Fruit fly (Drosophila melanogaster): ENCODE data around the gene Rnf11.

The Rnf11 gene

dm6 chr4:314672-315266, at the start of gene Rnf11:
Rnf11 (plus strand) TSS chr4:314923.
- no peak for TF ChIP-seq Scr (GFP tag; IDR thresholded peaks at IDR 0.05; ENCODE audit: partially characterized antibody)
- TF ChIP-seq CG10654 (GFP tag; optimal IDR thresholded peaks at IDR 0.05) = no peak
- no peak for TF ChIP-seq CG14860 (GFP tag; IDR thresholded peaks at IDR 0.05; ENCODE audit: partially characterized antibody)
- no peak for TF ChIP-seq pb (GFP tag; optimal IDR thresholded peaks at IDR 0.05)
- no peak for TF ChIP-seq Eip74EF (GFP tag; optimal IDR thresholded peaks at IDR 0.05)
- TF ChIP-seq Lpt (GFP tag; optimal IDR thresholded peaks at IDR 0.05) = no peak
- TF ChIP-seq MESR4 (GFP tag; optimal IDR thresholded peaks at IDR 0.05) = peak; percentile 20
- no peak for TF ChIP-seq Dad (GFP tag; optimal IDR thresholded peaks at IDR 0.05)
- TF ChIP-seq CG12236 (GFP tag; optimal IDR thresholded peaks at IDR 0.05) = no peak
- TF ChIP-seq Xbp1 (GFP tag; optimal IDR thresholded peaks at IDR 0.05) = peak; percentile 24
- peak; percentile 50 for TF ChIP-seq CG2116 (GFP tag; optimal IDR thresholded peaks at IDR 0.05)
- TF ChIP-seq CG3995 (GFP tag; optimal IDR thresholded peaks at IDR 0.05) = peak; percentile 45
- TF ChIP-seq Doc3 (GFP tag; IDR thresholded peaks at IDR 0.05; ENCODE audit: partially characterized antibody) = no peak
- no peak for TF ChIP-seq CG11398 (GFP tag; optimal IDR thresholded peaks at IDR 0.05)
- TF ChIP-seq Atf3 (GFP tag; optimal IDR thresholded peaks at IDR 0.05) = no peak
- TF ChIP-seq Hr39 (optimal IDR thresholded peaks at IDR 0.05) = no peak
- no peak for TF ChIP-seq Ravus (GFP tag; IDR thresholded peaks at IDR 0.05)
- TF ChIP-seq Ets65A (GFP tag) = peak; percentile 25
- no peak for TF ChIP-seq Tbp (GFP tag; optimal IDR thresholded peaks at IDR 0.05)
- no peak for TF ChIP-seq CG12071 (GFP tag; optimal IDR thresholded peaks at IDR 0.05)
- TF ChIP-seq Lhr (GFP tag; optimal IDR thresholded peaks at IDR 0.05) = peak; percentile 38
- peak; percentile 59 for TF ChIP-seq nmo (GFP tag; optimal IDR thresholded peaks at IDR 0.05)
- TF ChIP-seq CG4617 (GFP tag; optimal IDR thresholded peaks at IDR 0.05; ENCODE audit: borderline replicate concordance) = peak; percentile 65
- TF ChIP-seq Bdp1 (GFP tag; optimal IDR thresholded peaks at IDR 0.05) = no peak
- no peak for TF ChIP-seq CG18619 (GFP tag; optimal IDR thresholded peaks at IDR 0.05)
- TF ChIP-seq ssp (GFP tag; IDR thresholded peaks at IDR 0.05) = peak; percentile 100
- TF ChIP-seq sens (GFP tag) = peak; percentile 79
- no peak for TF ChIP-seq CG4424 (GFP tag; optimal IDR thresholded peaks at IDR 0.05)
- peak; percentile 45 for TF ChIP-seq zen (tag; optimal IDR thresholded peaks at IDR 0.05)
- TF ChIP-seq CG8765 (GFP tag; IDR thresholded peaks at IDR 0.05) = no peak
- no peak for TF ChIP-seq gro (GFP tag; optimal IDR thresholded peaks at IDR 0.05)
- TF ChIP-seq pzg (GFP tag; optimal IDR thresholded peaks at IDR 0.05) = peak; percentile 61
- TF ChIP-seq row (GFP tag; IDR thresholded peaks at IDR 0.05) = peak; percentile 85
- no peak for TF ChIP-seq Drgx (GFP tag; IDR thresholded peaks at IDR 0.05)
- no peak for TF ChIP-seq CG8944 (GFP tag; optimal IDR thresholded peaks at IDR 0.05)
- no peak for TF ChIP-seq vnd (GFP tag; IDR thresholded peaks at IDR 0.05; ENCODE audit: partially characterized antibody)
- no peak for TF ChIP-seq CG14050 (GFP tag; IDR thresholded peaks at IDR 0.05)
- TF ChIP-seq lbe (GFP tag; optimal IDR thresholded peaks at IDR 0.05) = no peak
- peak; percentile 8 for TF ChIP-seq B-H2 (GFP tag; optimal IDR thresholded peaks at IDR 0.05)
- no peak for TF ChIP-seq ind (GFP tag; optimal IDR thresholded peaks at IDR 0.05)
- peak; percentile 50 for TF ChIP-seq CG14710 (tag; optimal IDR thresholded peaks at IDR 0.05)
- TF ChIP-seq Elba2 (GFP tag; optimal IDR thresholded peaks at IDR 0.05) = no peak
- no peak for TF ChIP-seq fd102C (GFP tag; optimal IDR thresholded peaks at IDR 0.05)
- TF ChIP-seq CG7963 (GFP tag; IDR thresholded peaks at IDR 0.05; ENCODE audit: partially characterized antibody) = no peak
- TF ChIP-seq sob (GFP tag; IDR thresholded peaks at IDR 0.05) = no peak
- peak; percentile 99 for TF ChIP-seq CG1024 (GFP tag; IDR thresholded peaks at IDR 0.05)
- TF ChIP-seq MBD-R2 (GFP tag; IDR thresholded peaks at IDR 0.05) = peak; percentile 26; the same call in 1 of the 2 replicates
- peak; percentile 51 for TF ChIP-seq pfk (GFP tag; optimal IDR thresholded peaks at IDR 0.05)
- TF ChIP-seq Bgb (GFP tag; IDR thresholded peaks at IDR 0.05; ENCODE audit: partially characterized antibody) = no peak
- no peak for TF ChIP-seq hbn (GFP tag; IDR thresholded peaks at IDR 0.05; ENCODE audit: partially characterized antibody)
- no peak for TF ChIP-seq gcm2 (GFP tag; optimal IDR thresholded peaks at IDR 0.05)
